Worm (Caenorhabditis elegans): ENCODE data around the gene rap-3.

DNA sequence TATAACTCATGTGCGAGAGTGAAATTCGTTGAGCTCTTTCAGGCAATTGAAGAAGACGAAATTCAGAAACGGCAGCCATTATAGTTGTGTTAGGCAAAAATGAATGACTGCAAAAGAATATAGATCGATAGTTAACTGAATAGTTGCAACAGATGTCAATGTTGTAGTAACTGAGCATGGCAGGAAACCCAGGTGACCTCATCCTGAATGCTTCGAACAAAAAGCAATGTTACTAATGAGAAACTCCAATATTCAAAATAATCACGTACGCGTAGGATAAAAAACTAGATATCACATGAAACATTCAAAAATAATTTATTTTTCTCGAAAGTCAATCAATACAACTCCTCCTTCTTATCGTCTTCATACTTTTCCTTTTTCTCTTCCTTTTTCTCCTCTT is 14.6 kb upstream of the rap-3 start, which contains the start of gene fbxb-9:
- TF ChIP-seq nhr-90 (tag; optimal IDR thresholded peaks at IDR 0.05) (no peak), Y95B8A.8 (GFP tag; IDR thresholded peaks at IDR 0.05) (no peak), ztf-26 (tag; optimal IDR thresholded peaks at IDR 0.05) (no peak), atf-7 (tag; optimal IDR thresholded peaks at IDR 0.05) (no peak), unc-130 (GFP tag; optimal IDR thresholded peaks at IDR 0.05) (no peak), sdz-38 (tag; optimal IDR thresholded peaks at IDR 0.05) (no peak), ztf-3 (GFP tag; optimal IDR thresholded peaks at IDR 0.05) (no peak), pha-4 (tag; optimal IDR thresholded peaks at IDR 0.05) (no peak)

Measured in whole organism, young adult.